Worm (Caenorhabditis elegans) whole organism, young adult: ENCODE measurements around the gene T28D6.5.

Source experiments
- B0019.2 ChIP-seq: fragments of 200-800 bp; sonication (Bioruptor generic); conservative IDR thresholded peaks from 2 replicates; pipeline ENCODE4 v1.3.6; 2022; ENCODE audit warnings: missing genetic modification reagents, missing genetic modification characterization, missing compliant biosample characterization
- B0261.1 ChIP-seq: sonication (generic microtip); optimal IDR thresholded peaks from 2 replicates; lab custom pipeline; 2016; ENCODE audit warnings: mild to moderate bottlenecking, missing genetic modification characterization, moderate library complexity, missing compliant biosample characterization
- C17E4.6 ChIP-seq: fragments of 200-800 bp; sonication (Bioruptor generic); IDR thresholded peaks from 2 replicates; pipeline ENCODE4 v1.3.6; 2022; ENCODE audit warnings: missing genetic modification reagents, missing genetic modification characterization, missing compliant biosample characterization
- F49E8.2 ChIP-seq: sonication (generic microtip); optimal IDR thresholded peaks from 3 replicates; lab custom pipeline; 2017; ENCODE audit warnings: missing genetic modification characterization, mild to moderate bottlenecking, missing compliant biosample characterization, antibody characterized with exemption, moderate library complexity; ENCODE audit not compliant: insufficient read depth
- Y79H2A.3 ChIP-seq: fragments of 200-800 bp; sonication (Bioruptor generic); conservative IDR thresholded peaks from 2 replicates; pipeline ENCODE4 v1.3.6; 2022; ENCODE audit warnings: missing genetic modification reagents, missing genetic modification characterization, missing compliant biosample characterization
- ZK185.1 ChIP-seq: sonication (generic microtip); optimal IDR thresholded peaks from 2 replicates; lab custom pipeline; 2016; ENCODE audit warnings: mild to moderate bottlenecking, missing genetic modification characterization, missing compliant biosample characterization; ENCODE audit not compliant: poor library complexity, severe bottlenecking
- attf-3 ChIP-seq: fragments of 200-800 bp; sonication (Bioruptor generic); conservative IDR thresholded peaks from 2 replicates; pipeline ENCODE4 v1.3.6; 2022; ENCODE audit warnings: missing genetic modification reagents, missing genetic modification characterization, missing compliant biosample characterization
- attf-5 ChIP-seq: fragments of 200-800 bp; sonication (Bioruptor generic); optimal IDR thresholded peaks from 2 replicates; lab custom pipeline; 2018; ENCODE audit warnings: mild to moderate bottlenecking, missing genetic modification characterization, missing compliant biosample characterization
- bed-2 ChIP-seq: fragments of 200-800 bp; sonication (Bioruptor generic); IDR thresholded peaks from 2 replicates; pipeline ENCODE4 v1.3.6; 2022; ENCODE audit warnings: missing genetic modification reagents, missing genetic modification characterization, missing compliant biosample characterization
- dpl-1 ChIP-seq: fragments of 150-350 bp; optimal IDR thresholded peaks from 2 replicates; lab custom pipeline; 2014; ENCODE audit warnings: missing biosample characterization, missing genetic modification reagents, missing genetic modification characterization
- efl-1 ChIP-seq: fragments of 150-350 bp; optimal IDR thresholded peaks from 2 replicates; lab custom pipeline; 2014; ENCODE audit warnings: missing biosample characterization, missing genetic modification reagents, missing genetic modification characterization
- egl-44 ChIP-seq: fragments of 200-800 bp; sonication (Bioruptor generic); IDR thresholded peaks from 2 replicates; pipeline ENCODE4 v1.3.6; 2022; ENCODE audit warnings: missing genetic modification reagents, missing genetic modification characterization, missing compliant biosample characterization
- ets-4 ChIP-seq: fragments of 200-800 bp; sonication (Bioruptor generic); optimal IDR thresholded peaks from 2 replicates; lab custom pipeline; 2018; ENCODE audit warnings: mild to moderate bottlenecking, missing genetic modification characterization, missing compliant biosample characterization
- hlh-12 ChIP-seq: sonication (generic microtip); optimal IDR thresholded peaks from 2 replicates; lab custom pipeline; 2016; ENCODE audit warnings: missing genetic modification characterization, missing compliant biosample characterization
- hmg-1.2 ChIP-seq: fragments of 200-800 bp; sonication (Bioruptor generic); IDR thresholded peaks from 2 replicates; pipeline ENCODE4 v1.3.6; 2022; ENCODE audit warnings: missing genetic modification reagents, missing genetic modification characterization, missing compliant biosample characterization
- let-526 ChIP-seq: fragments of 200-800 bp; sonication (Bioruptor generic); IDR thresholded peaks from 2 replicates; pipeline ENCODE4 v1.3.6; 2022; ENCODE audit warnings: missing genetic modification reagents, missing genetic modification characterization, missing compliant biosample characterization
- let-607 ChIP-seq, 2 experiments: fragments of 200-800 bp in 1 of 2; sonication (Bioruptor generic) in 1 of 2; sonication (generic microtip) in 1 of 2; optimal IDR thresholded peaks; 2 replicates each; lab custom pipeline; 2016 to 2018; ENCODE audit warnings: mild to moderate bottlenecking in 2 of 2, missing compliant biosample characterization in 2 of 2, missing genetic modification characterization in 2 of 2, moderate library complexity in 2 of 2, missing genotype in 1 of 2
- lin-35 ChIP-seq, 3 experiments: fragments of 150-350 bp in 2 of 3; sonication (generic microtip) in 1 of 3; optimal IDR thresholded peaks; 2 replicates each; lab custom pipeline; 2014 to 2018; ENCODE audit warnings: missing biosample characterization in 3 of 3, missing genetic modification characterization in 3 of 3, missing genetic modification reagents in 3 of 3
- lin-54 ChIP-seq: fragments of 200-800 bp; sonication (Bioruptor generic); optimal IDR thresholded peaks from 2 replicates; lab custom pipeline; 2018; ENCODE audit warnings: mild to moderate bottlenecking, missing genetic modification characterization, missing compliant biosample characterization
- lir-1 ChIP-seq: fragments of 200-800 bp; sonication (Bioruptor generic); conservative IDR thresholded peaks from 2 replicates; pipeline ENCODE4 v1.3.6; 2022; ENCODE audit warnings: missing genetic modification reagents, missing genetic modification characterization, missing compliant biosample characterization
- lsl-1 ChIP-seq: fragments of 200-800 bp; sonication (Bioruptor generic); optimal IDR thresholded peaks from 2 replicates; lab custom pipeline; 2018; ENCODE audit warnings: mild to moderate bottlenecking, missing genetic modification characterization, moderate library complexity, missing compliant biosample characterization
- lsy-27 ChIP-seq: sonication (generic microtip); optimal IDR thresholded peaks from 2 replicates; lab custom pipeline; 2017; ENCODE audit warnings: missing genetic modification characterization, mild to moderate bottlenecking, missing compliant biosample characterization, antibody characterized with exemption, missing genotype, borderline replicate concordance; ENCODE audit not compliant: insufficient read depth
- madf-6 ChIP-seq: fragments of 200-800 bp; sonication (Bioruptor generic); IDR thresholded peaks from 2 replicates; pipeline ENCODE4 v1.3.6; 2022; ENCODE audit warnings: missing genetic modification reagents, missing genetic modification characterization, missing compliant biosample characterization
- mcd-1 ChIP-seq: fragments of 200-800 bp; sonication (Bioruptor generic); IDR thresholded peaks from 2 replicates; pipeline ENCODE4 v1.3.6; 2022; ENCODE audit warnings: missing genetic modification reagents, missing genetic modification characterization, missing compliant biosample characterization
- mes-4 ChIP-seq: sonication (generic microtip); optimal IDR thresholded peaks from 2 replicates; lab custom pipeline; 2016; ENCODE audit warnings: missing genotype, missing genetic modification characterization, missing compliant biosample characterization
- nfya-1 ChIP-seq: sonication (generic microtip); optimal IDR thresholded peaks from 2 replicates; lab custom pipeline; 2017; ENCODE audit warnings: antibody characterized with exemption, missing compliant biosample characterization, missing genetic modification characterization, borderline replicate concordance; ENCODE audit not compliant: insufficient read depth
- nhr-120 ChIP-seq: fragments of 200-800 bp; sonication (Bioruptor generic); IDR thresholded peaks from 2 replicates; pipeline ENCODE4 v1.3.6; 2022; ENCODE audit warnings: missing genetic modification characterization, missing compliant biosample characterization
- nhr-27 ChIP-seq: fragments of 200-800 bp; sonication (Bioruptor generic); optimal IDR thresholded peaks from 2 replicates; lab custom pipeline; 2018; ENCODE audit warnings: mild to moderate bottlenecking, missing genetic modification characterization, moderate library complexity, missing compliant biosample characterization
- nhr-90 ChIP-seq: sonication (generic microtip); optimal IDR thresholded peaks from 2 replicates; lab custom pipeline; 2016; ENCODE audit warnings: missing genotype, mild to moderate bottlenecking, missing genetic modification characterization, missing compliant biosample characterization
- pbrm-1 ChIP-seq: fragments of 200-800 bp; sonication (Bioruptor generic); IDR thresholded peaks from 2 replicates; pipeline ENCODE4 v1.3.6; 2022; ENCODE audit warnings: missing genetic modification reagents, missing genetic modification characterization, missing compliant biosample characterization
- pha-4 ChIP-seq: fragments of 150-350 bp; sonication (generic microtip); optimal IDR thresholded peaks from 2 replicates; lab custom pipeline; 2014; ENCODE audit warnings: missing biosample characterization, missing genetic modification reagents, missing genetic modification characterization
- rpc-1 ChIP-seq, 2 experiments: fragments of 150-350 bp in 1 of 2; sonication (generic microtip) in 1 of 2; optimal IDR thresholded peaks; 2 replicates each; lab custom pipeline; 2014 to 2018; ENCODE audit warnings: missing biosample characterization in 1 of 2, missing genetic modification characterization in 1 of 2, missing genetic modification reagents in 1 of 2, missing genotype in 1 of 2
- snpc-1.1 ChIP-seq: sonication (generic microtip); optimal IDR thresholded peaks from 2 replicates; lab custom pipeline; 2017; ENCODE audit warnings: missing genetic modification characterization, mild to moderate bottlenecking, missing compliant biosample characterization, antibody characterized with exemption, moderate library complexity, missing genotype, missing genetic modification reagents; ENCODE audit not compliant: insufficient read depth
- snpc-1.3 ChIP-seq: sonication (generic microtip); optimal IDR thresholded peaks from 2 replicates; lab custom pipeline; 2017; ENCODE audit warnings: missing genetic modification characterization, mild to moderate bottlenecking, missing compliant biosample characterization, antibody characterized with exemption, moderate library complexity, missing genotype, missing genetic modification reagents; ENCODE audit not compliant: insufficient read depth
- snpc-3.4 ChIP-seq: sonication (generic microtip); optimal IDR thresholded peaks from 2 replicates; lab custom pipeline; 2017; ENCODE audit warnings: missing genetic modification characterization, mild to moderate bottlenecking, missing compliant biosample characterization, antibody characterized with exemption, moderate library complexity, missing genotype, missing genetic modification reagents
- somi-1 ChIP-seq: fragments of 200-800 bp; sonication (Bioruptor generic); optimal IDR thresholded peaks from 2 replicates; lab custom pipeline; 2018; ENCODE audit warnings: mild to moderate bottlenecking, missing genetic modification characterization, missing compliant biosample characterization
- sptf-2 ChIP-seq: fragments of 200-800 bp; sonication (Bioruptor generic); optimal IDR thresholded peaks from 2 replicates; lab custom pipeline; 2018; ENCODE audit warnings: mild to moderate bottlenecking, missing genetic modification characterization, missing compliant biosample characterization
- tbx-9 ChIP-seq: sonication (generic microtip); optimal IDR thresholded peaks from 2 replicates; lab custom pipeline; 2016; ENCODE audit warnings: borderline replicate concordance, missing genetic modification characterization, inconsistent platforms, missing compliant biosample characterization
- unc-62 ChIP-seq: fragments of 150-350 bp; optimal IDR thresholded peaks from 2 replicates; lab custom pipeline; 2014; ENCODE audit warnings: missing biosample characterization, missing genetic modification reagents, missing genetic modification characterization
- ztf-22 ChIP-seq: fragments of 200-800 bp; sonication (Bioruptor generic); optimal IDR thresholded peaks from 2 replicates; lab custom pipeline; 2018; ENCODE audit warnings: mild to moderate bottlenecking, missing genetic modification characterization, moderate library complexity, missing compliant biosample characterization

T28D6.5 gene

ce11 chrIII:11290554-11290953, 42.9 kb upstream of the T28D6.5 start, which contains the start of the genes gly-9, mib-1 and smc-3 (continued):
- no peak for TF ChIP-seq B0261.1 (tag; lab: Kevin White, UChicago)
- TF ChIP-seq unc-62 (GFP tag; lab: Kevin White, UChicago), result no peak
- TF ChIP-seq let-607 (tag; optimal IDR thresholded peaks at IDR 0.05; lab: Kevin White, UChicago), result no peak
- TF ChIP-seq F49E8.2 (tag; lab: Kevin White, UChicago), result no peak
- TF ChIP-seq nfya-1, result no peak
- no peak for TF ChIP-seq snpc-3.4
- 0 out of 2 replicates have a peak, but pooled peaks have one; percentile 59 for TF ChIP-seq let-526 (GFP tag; lab: Robert Waterston, UW)
- peak; percentile 87 for TF ChIP-seq lin-54 (GFP tag; lab: Kevin White, UChicago)
- TF ChIP-seq hmg-1.2, result peak; percentile 24; the same call in 1 of the 2 replicates
- no peak; the same call in 1 of the 2 replicates for TF ChIP-seq B0019.2 (GFP tag; lab: Robert Waterston, UW)
- TF ChIP-seq mcd-1 (GFP tag; lab: Robert Waterston, UW), result peak; percentile 67
- 0 out of 2 replicates have a peak, but pooled peaks have one; percentile 7 for TF ChIP-seq attf-3 (GFP tag; lab: Robert Waterston, UW)
- no peak for TF ChIP-seq pha-4 (tag; lab: Kevin White, UChicago)
- TF ChIP-seq lsl-1 (GFP tag; lab: Kevin White, UChicago), result peak; percentile 45
- no peak for TF ChIP-seq attf-5
- TF ChIP-seq lir-1 (GFP tag; lab: Robert Waterston, UW), result 0 out of 2 replicates have a peak, but pooled peaks have one; percentile 25
- TF ChIP-seq pbrm-1 (GFP tag; lab: Robert Waterston, UW), result no peak
- TF ChIP-seq mes-4, result no peak
- TF ChIP-seq lsy-27 (tag; lab: Kevin White, UChicago), result no peak
- TF ChIP-seq rpc-1 (optimal IDR thresholded peaks at IDR 0.05; lab: Kevin White, UChicago), result no peak
- TF ChIP-seq rpc-1 (tag; optimal IDR thresholded peaks at IDR 0.05; lab: Kevin White, UChicago), result no peak
- no peak for TF ChIP-seq snpc-1.1
- TF ChIP-seq bed-2, result peak; percentile 48; the same call in 1 of the 2 replicates
- TF ChIP-seq ztf-22 (GFP tag; lab: Kevin White, UChicago), result no peak
- no peak for TF ChIP-seq ets-4 (GFP tag; lab: Kevin White, UChicago)
- TF ChIP-seq sptf-2, result no peak
- no peak for TF ChIP-seq hlh-12 (tag; lab: Kevin White, UChicago)
- no peak for TF ChIP-seq nhr-90
- no peak for TF ChIP-seq tbx-9 (tag; lab: Kevin White, UChicago)
- no peak for TF ChIP-seq C17E4.6 (GFP tag; lab: Robert Waterston, UW)
- no peak for TF ChIP-seq ZK185.1 (tag; lab: Kevin White, UChicago)
- no peak for TF ChIP-seq nhr-120
- TF ChIP-seq egl-44 (GFP tag; lab: Robert Waterston, UW), result no peak
- TF ChIP-seq somi-1, result no peak
- TF ChIP-seq dpl-1, result peak; percentile 59
- peak; percentile 81 for TF ChIP-seq madf-6 (GFP tag; lab: Robert Waterston, UW)
- TF ChIP-seq lin-35 (GFP tag; optimal IDR thresholded peaks at IDR 0.05; lab: Kevin White, UChicago), result peak in 1 of 3 experiments; percentile 17
- no peak for TF ChIP-seq snpc-1.3 (tag; lab: Kevin White, UChicago)
- TF ChIP-seq Y79H2A.3 (GFP tag; lab: Robert Waterston, UW), result 0 out of 2 replicates have a peak, but pooled peaks have one; percentile 21
- no peak for TF ChIP-seq nhr-27 (tag; lab: Kevin White, UChicago)
- peak; percentile 73 for TF ChIP-seq efl-1 (GFP tag; lab: Kevin White, UChicago)
